Fruit fly (Drosophila melanogaster): ENCODE results near the gene Lk6.

Gene Lk6

dm6 chr3R:11806753-11807152, 42.5 kb upstream of the Lk6 start (continued):
- peak; percentile 10 for TF ChIP-seq CG13775 (GFP tag; optimal IDR thresholded peaks at IDR 0.05)
- no peak for TF ChIP-seq NK7.1 (GFP tag; optimal IDR thresholded peaks at IDR 0.05)
- no peak for TF ChIP-seq Ets97D (GFP tag; optimal IDR thresholded peaks at IDR 0.05)
- TF ChIP-seq cg (GFP tag; optimal IDR thresholded peaks at IDR 0.05): no peak
- TF ChIP-seq inv (GFP tag; IDR thresholded peaks at IDR 0.05; ENCODE audit: partially characterized antibody): no peak
- TF ChIP-seq CG31224 (GFP tag; IDR thresholded peaks at IDR 0.05): no peak
- no peak for TF ChIP-seq CG14050 (GFP tag; IDR thresholded peaks at IDR 0.05)
- no peak for TF ChIP-seq bigmax (GFP tag; optimal IDR thresholded peaks at IDR 0.05)
- TF ChIP-seq Lpt (GFP tag; optimal IDR thresholded peaks at IDR 0.05): no peak
- no peak for TF ChIP-seq wor (GFP tag; IDR thresholded peaks at IDR 0.05)
- no peak for TF ChIP-seq CG10959 (GFP tag; IDR thresholded peaks at IDR 0.05)
- TF ChIP-seq abd-A (tag; optimal IDR thresholded peaks at IDR 0.05): no peak
- TF ChIP-seq CG2120 (GFP tag; optimal IDR thresholded peaks at IDR 0.05): peak; percentile 45
- TF ChIP-seq CG9817 (tag; optimal IDR thresholded peaks at IDR 0.05): peak; percentile 18
- TF ChIP-seq zfh2 (GFP tag; optimal IDR thresholded peaks at IDR 0.05): no peak
- TF ChIP-seq CG30431 (GFP tag; optimal IDR thresholded peaks at IDR 0.05): peak; percentile 10
- TF ChIP-seq Atf3 (GFP tag; optimal IDR thresholded peaks at IDR 0.05): no peak
- TF ChIP-seq Dp (GFP tag; optimal IDR thresholded peaks at IDR 0.05): no peak
- TF ChIP-seq Ada2b (GFP tag; IDR thresholded peaks at IDR 0.05): peak; percentile 62
- TF ChIP-seq E2f1 (GFP tag; IDR thresholded peaks at IDR 0.05): 0 out of 2 replicates have a peak, but pooled peaks have one; percentile 42
- TF ChIP-seq chif (GFP tag; optimal IDR thresholded peaks at IDR 0.05): peak; percentile 7 to 46
- TF ChIP-seq CG5180 (GFP tag; optimal IDR thresholded peaks at IDR 0.05): no peak
- TF ChIP-seq cato (GFP tag; optimal IDR thresholded peaks at IDR 0.05; ENCODE audit: borderline replicate concordance): peak; percentile 4
- TF ChIP-seq zfh1 (GFP tag; IDR thresholded peaks at IDR 0.05): 0 out of 3 replicates have a peak, but pooled peaks have one; percentile 22
- no peak for TF ChIP-seq Dek (tag; optimal IDR thresholded peaks at IDR 0.05)
- no peak for TF ChIP-seq al (GFP tag; IDR thresholded peaks at IDR 0.05)
- TF ChIP-seq unc-4 (GFP tag; IDR thresholded peaks at IDR 0.05; ENCODE audit: partially characterized antibody): no peak
- TF ChIP-seq CG17829 (tag; optimal IDR thresholded peaks at IDR 0.05): peak; percentile 18
- no peak for TF ChIP-seq pzg (GFP tag; optimal IDR thresholded peaks at IDR 0.05)
- no peak for TF ChIP-seq CG4854 (GFP tag; optimal IDR thresholded peaks at IDR 0.05)
- TF ChIP-seq CG1233 (GFP tag; optimal IDR thresholded peaks at IDR 0.05): no peak
- no peak for TF ChIP-seq HmgZ (tag; optimal IDR thresholded peaks at IDR 0.05)
- TF ChIP-seq CkIIα-i1 (GFP tag; IDR thresholded peaks at IDR 0.05): no peak
- no peak for TF ChIP-seq B-H1 (GFP tag; IDR thresholded peaks at IDR 0.05)
- no peak for TF ChIP-seq sima (GFP tag; optimal IDR thresholded peaks at IDR 0.05)
- TF ChIP-seq Sry-β (GFP tag; optimal IDR thresholded peaks at IDR 0.05): no peak
- TF ChIP-seq CG11504 (tag; optimal IDR thresholded peaks at IDR 0.05): peak; percentile 53
- no peak for TF ChIP-seq CG8290 (GFP tag; optimal IDR thresholded peaks at IDR 0.05)
- no peak for TF ChIP-seq CG8290 (tag; optimal IDR thresholded peaks at IDR 0.05)
- TF ChIP-seq toy (GFP tag; IDR thresholded peaks at IDR 0.05): no peak
- TF ChIP-seq Nf-YC (tag; optimal IDR thresholded peaks at IDR 0.05): no peak
- no peak for TF ChIP-seq bab2 (GFP tag; optimal IDR thresholded peaks at IDR 0.05)
- TF ChIP-seq repo (GFP tag; optimal IDR thresholded peaks at IDR 0.05): no peak
- TF ChIP-seq run (tag; optimal IDR thresholded peaks at IDR 0.05): no peak
- 0 out of 2 replicates have a peak, but pooled peaks have one; percentile 22 for TF ChIP-seq ara (GFP tag; IDR thresholded peaks at IDR 0.05)
- peak; percentile 25 for TF ChIP-seq CG10979 (tag; optimal IDR thresholded peaks at IDR 0.05)
- TF ChIP-seq hth (optimal IDR thresholded peaks at IDR 0.05): no peak
- TF ChIP-seq br (optimal IDR thresholded peaks at IDR 0.05): no peak
- TF ChIP-seq Dip3 (GFP tag; optimal IDR thresholded peaks at IDR 0.05): peak; percentile 6
- TF ChIP-seq CG4820 (GFP tag; optimal IDR thresholded peaks at IDR 0.05): no peak
- no peak for TF ChIP-seq MESR4 (GFP tag; optimal IDR thresholded peaks at IDR 0.05)
- no peak for TF ChIP-seq cas (GFP tag; IDR thresholded peaks at IDR 0.05)
- no peak for TF ChIP-seq Adf1 (GFP tag; IDR thresholded peaks at IDR 0.05)
